Worm (Caenorhabditis elegans) whole organism, young adult: ENCODE measurements around the gene tbc-20.

Source experiments
- B0336.3 ChIP-seq: fragments of 200-800 bp; sonication (Bioruptor generic); IDR thresholded peaks from 2 replicates; pipeline ENCODE4 v1.3.6; 2022; ENCODE audit warnings: missing genetic modification characterization, missing compliant biosample characterization
- F52B5.7 ChIP-seq: sonication (generic microtip); optimal IDR thresholded peaks from 2 replicates; lab custom pipeline; 2016; ENCODE audit warnings: mild to moderate bottlenecking, missing genetic modification characterization, missing compliant biosample characterization
- F57A8.1 ChIP-seq: fragments of 200-800 bp; sonication (Bioruptor generic); optimal IDR thresholded peaks from 2 replicates; lab custom pipeline; 2018; ENCODE audit warnings: mild to moderate bottlenecking, missing genetic modification characterization, moderate library complexity, missing compliant biosample characterization
- Y53G8AR.9 ChIP-seq: fragments of 200-800 bp; sonication (Bioruptor generic); conservative IDR thresholded peaks from 2 replicates; pipeline ENCODE4 v1.3.6; 2022; ENCODE audit warnings: missing genetic modification reagents, missing genetic modification characterization, missing compliant biosample characterization
- Y56A3A.18 ChIP-seq: fragments of 200-800 bp; sonication (Bioruptor generic); IDR thresholded peaks from 2 replicates; pipeline ENCODE4 v1.3.6; 2022; ENCODE audit warnings: missing genetic modification reagents, missing genetic modification characterization, missing compliant biosample characterization
- Y95B8A.8 ChIP-seq: fragments of 200-800 bp; sonication (Bioruptor generic); IDR thresholded peaks from 2 replicates; pipeline ENCODE4 v1.3.6; 2022; ENCODE audit warnings: missing genetic modification reagents, missing genetic modification characterization, missing compliant biosample characterization
- aptf-2 ChIP-seq: fragments of 200-800 bp; sonication (Bioruptor generic); conservative IDR thresholded peaks from 2 replicates; pipeline ENCODE4 v1.3.6; 2022; ENCODE audit warnings: missing genetic modification reagents, missing genetic modification characterization, missing compliant biosample characterization
- aptf-3 ChIP-seq: fragments of 200-800 bp; sonication (Bioruptor generic); IDR thresholded peaks from 2 replicates; pipeline ENCODE4 v1.3.6; 2022; ENCODE audit warnings: missing genetic modification characterization, missing compliant biosample characterization
- attf-5 ChIP-seq: fragments of 200-800 bp; sonication (Bioruptor generic); optimal IDR thresholded peaks from 2 replicates; lab custom pipeline; 2018; ENCODE audit warnings: mild to moderate bottlenecking, missing genetic modification characterization, missing compliant biosample characterization
- attf-6 ChIP-seq: fragments of 200-800 bp; sonication (Bioruptor generic); IDR thresholded peaks from 2 replicates; pipeline ENCODE4 v1.3.6; 2022; ENCODE audit warnings: missing genetic modification reagents, missing genetic modification characterization, missing compliant biosample characterization
- bed-2 ChIP-seq: fragments of 200-800 bp; sonication (Bioruptor generic); IDR thresholded peaks from 2 replicates; pipeline ENCODE4 v1.3.6; 2022; ENCODE audit warnings: missing genetic modification reagents, missing genetic modification characterization, missing compliant biosample characterization
- ceh-27 ChIP-seq: fragments of 200-800 bp; sonication (Bioruptor generic); optimal IDR thresholded peaks from 2 replicates; lab custom pipeline; 2018; ENCODE audit warnings: mild to moderate bottlenecking, missing genetic modification characterization, moderate library complexity, missing compliant biosample characterization
- ceh-40 ChIP-seq: fragments of 200-800 bp; sonication (Bioruptor generic); IDR thresholded peaks from 2 replicates; pipeline ENCODE4 v1.3.6; 2022; ENCODE audit warnings: missing genetic modification characterization, missing compliant biosample characterization
- ceh-58 ChIP-seq: fragments of 200-800 bp; sonication (Bioruptor generic); IDR thresholded peaks from 2 replicates; pipeline ENCODE4 v1.3.6; 2022; ENCODE audit warnings: missing genetic modification characterization, missing compliant biosample characterization
- dpff-1 ChIP-seq: sonication (generic microtip); optimal IDR thresholded peaks from 2 replicates; lab custom pipeline; 2017; ENCODE audit warnings: mild to moderate bottlenecking, missing genetic modification characterization, missing compliant biosample characterization
- efl-1 ChIP-seq: fragments of 150-350 bp; optimal IDR thresholded peaks from 2 replicates; lab custom pipeline; 2014; ENCODE audit warnings: missing biosample characterization, missing genetic modification reagents, missing genetic modification characterization
- ets-4 ChIP-seq: fragments of 200-800 bp; sonication (Bioruptor generic); optimal IDR thresholded peaks from 2 replicates; lab custom pipeline; 2018; ENCODE audit warnings: mild to moderate bottlenecking, missing genetic modification characterization, missing compliant biosample characterization
- hmg-1.2 ChIP-seq: fragments of 200-800 bp; sonication (Bioruptor generic); IDR thresholded peaks from 2 replicates; pipeline ENCODE4 v1.3.6; 2022; ENCODE audit warnings: missing genetic modification reagents, missing genetic modification characterization, missing compliant biosample characterization
- madf-10 ChIP-seq: sonication (generic microtip); optimal IDR thresholded peaks from 2 replicates; lab custom pipeline; 2016; ENCODE audit warnings: mild to moderate bottlenecking, missing genetic modification characterization, missing compliant biosample characterization
- mcd-1 ChIP-seq: fragments of 200-800 bp; sonication (Bioruptor generic); IDR thresholded peaks from 2 replicates; pipeline ENCODE4 v1.3.6; 2022; ENCODE audit warnings: missing genetic modification reagents, missing genetic modification characterization, missing compliant biosample characterization
- mes-4 ChIP-seq: sonication (generic microtip); optimal IDR thresholded peaks from 2 replicates; lab custom pipeline; 2016; ENCODE audit warnings: missing genotype, missing genetic modification characterization, missing compliant biosample characterization
- nfya-1 ChIP-seq: sonication (generic microtip); optimal IDR thresholded peaks from 2 replicates; lab custom pipeline; 2017; ENCODE audit warnings: antibody characterized with exemption, missing compliant biosample characterization, missing genetic modification characterization, borderline replicate concordance; ENCODE audit not compliant: insufficient read depth
- nfyb-1 ChIP-seq: fragments of 200-800 bp; sonication (Bioruptor generic); IDR thresholded peaks from 2 replicates; pipeline ENCODE4 v1.3.6; 2022; ENCODE audit warnings: missing genetic modification reagents, missing genetic modification characterization, missing compliant biosample characterization
- rcor-1 ChIP-seq: fragments of 200-800 bp; sonication (Bioruptor generic); IDR thresholded peaks from 2 replicates; pipeline ENCODE4 v1.3.6; 2022; ENCODE audit warnings: missing genetic modification reagents, missing genetic modification characterization, missing compliant biosample characterization
- rec-8 ChIP-seq, 2 experiments: sonication (generic microtip); optimal IDR thresholded peaks; 2 replicates each; lab custom pipeline; 2016; ENCODE audit warnings: mild to moderate bottlenecking in 2 of 2, missing genetic modification characterization in 2 of 2, missing genetic modification reagents in 2 of 2, missing genotype in 2 of 2, missing biosample characterization in 1 of 2, missing compliant biosample characterization in 1 of 2, moderate library complexity in 1 of 2
- rpc-1 ChIP-seq, 2 experiments: fragments of 150-350 bp in 1 of 2; sonication (generic microtip) in 1 of 2; optimal IDR thresholded peaks; 2 replicates each; lab custom pipeline; 2014 to 2018; ENCODE audit warnings: missing biosample characterization in 1 of 2, missing genetic modification characterization in 1 of 2, missing genetic modification reagents in 1 of 2, missing genotype in 1 of 2
- sdz-38 ChIP-seq: sonication (generic microtip); optimal IDR thresholded peaks from 2 replicates; lab custom pipeline; 2016; ENCODE audit warnings: missing genotype, missing genetic modification characterization, missing compliant biosample characterization
- sea-2 ChIP-seq: fragments of 200-800 bp; sonication (Bioruptor generic); IDR thresholded peaks from 2 replicates; pipeline ENCODE4 v1.3.6; 2022; ENCODE audit warnings: missing genetic modification characterization, missing compliant biosample characterization
- snpc-1.1 ChIP-seq: sonication (generic microtip); optimal IDR thresholded peaks from 2 replicates; lab custom pipeline; 2017; ENCODE audit warnings: missing genetic modification characterization, mild to moderate bottlenecking, missing compliant biosample characterization, antibody characterized with exemption, moderate library complexity, missing genotype, missing genetic modification reagents; ENCODE audit not compliant: insufficient read depth
- snpc-3.4 ChIP-seq: sonication (generic microtip); optimal IDR thresholded peaks from 2 replicates; lab custom pipeline; 2017; ENCODE audit warnings: missing genetic modification characterization, mild to moderate bottlenecking, missing compliant biosample characterization, antibody characterized with exemption, moderate library complexity, missing genotype, missing genetic modification reagents
- snpc-4 ChIP-seq, 5 experiments: fragments of 150-350 bp in 1 of 5; sonication (generic microtip) in 4 of 5; optimal IDR thresholded peaks; 2 replicates each; lab custom pipeline; 2014 to 2018; ENCODE audit warnings: missing genetic modification characterization in 5 of 5, missing biosample characterization in 3 of 5, antibody characterized with exemption in 2 of 5, mild to moderate bottlenecking in 2 of 5, missing compliant biosample characterization in 2 of 5, missing genotype in 2 of 5, moderate library complexity in 2 of 5, missing genetic modification reagents in 1 of 5
- tbx-9 ChIP-seq: sonication (generic microtip); optimal IDR thresholded peaks from 2 replicates; lab custom pipeline; 2016; ENCODE audit warnings: borderline replicate concordance, missing genetic modification characterization, inconsistent platforms, missing compliant biosample characterization
- zfh-2 ChIP-seq: fragments of 200-800 bp; sonication (Bioruptor generic); conservative IDR thresholded peaks from 2 replicates; pipeline ENCODE4 v1.3.6; 2022; ENCODE audit warnings: missing genetic modification reagents, missing genetic modification characterization, missing compliant biosample characterization
- ztf-25 ChIP-seq: fragments of 200-800 bp; sonication (Bioruptor generic); IDR thresholded peaks from 2 replicates; pipeline ENCODE4 v1.3.6; 2022; ENCODE audit warnings: missing genetic modification reagents, missing genetic modification characterization, missing compliant biosample characterization
- ztf-26 ChIP-seq: sonication (generic microtip); optimal IDR thresholded peaks from 2 replicates; lab custom pipeline; 2017; ENCODE audit warnings: missing genetic modification characterization, missing compliant biosample characterization

tbc-20 gene

ce11 chrII:14841253-14841652 is 43.0 kb downstream of the tbc-20 start:
- no peak for TF ChIP-seq madf-10 (tag; lab: Kevin White, UChicago)

- TF ChIP-seq ets-4 (no peak), ceh-40 (no peak), ztf-26 (tag; lab: Kevin White, UChicago) (no peak), bed-2 (GFP tag; lab: Robert Waterston, UW) (no peak), Y95B8A.8 (GFP tag; lab: Robert Waterston, UW) (no peak), snpc-3.4 (tag; lab: Kevin White, UChicago) (no peak), Y53G8AR.9 (GFP tag; lab: Robert Waterston, UW) (no peak), snpc-1.1 (no peak), hmg-1.2 (GFP tag; lab: Robert Waterston, UW) (no peak)
Measured at ce11 chrII:14843016-14843415, 44.7 kb downstream of the tbc-20 start, which contains the start of gene cdh-7. cdh-7 (plus strand) TSS chrII:14843229.

ce11 chrII:14844253-14844652 is 46.0 kb downstream of the tbc-20 start:
- TF ChIP-seq tbx-9: no peak
- TF ChIP-seq ceh-27 (GFP tag; lab: Kevin White, UChicago): no peak
- no peak for TF ChIP-seq nfya-1 (tag; lab: Kevin White, UChicago)
- TF ChIP-seq mcd-1 (GFP tag; lab: Robert Waterston, UW): no peak
- no peak for TF ChIP-seq nfyb-1 (GFP tag; lab: Robert Waterston, UW)
- no peak for TF ChIP-seq aptf-2 (GFP tag; lab: Robert Waterston, UW)
- TF ChIP-seq Y56A3A.18 (GFP tag; lab: Robert Waterston, UW): no peak
- TF ChIP-seq sdz-38 (tag; lab: Kevin White, UChicago): no peak
- TF ChIP-seq ztf-25 (GFP tag; lab: Robert Waterston, UW): no peak
- TF ChIP-seq snpc-3.4 (tag; lab: Kevin White, UChicago): no peak
- no peak for TF ChIP-seq zfh-2 (GFP tag; lab: Robert Waterston, UW)
- TF ChIP-seq F52B5.7: no peak
- no peak for TF ChIP-seq rpc-1 (optimal IDR thresholded peaks at IDR 0.05; lab: Kevin White, UChicago)
- no peak for TF ChIP-seq rpc-1 (tag; optimal IDR thresholded peaks at IDR 0.05; lab: Kevin White, UChicago)
- TF ChIP-seq dpff-1 (tag; lab: Kevin White, UChicago): no peak
- TF ChIP-seq mes-4: no peak
- no peak for TF ChIP-seq rcor-1 (GFP tag; lab: Robert Waterston, UW)
- TF ChIP-seq attf-5: no peak
- no peak for TF ChIP-seq bed-2 (GFP tag; lab: Robert Waterston, UW)
- TF ChIP-seq sea-2 (GFP tag; lab: Robert Waterston, UW): no peak
- TF ChIP-seq rec-8 (tag; optimal IDR thresholded peaks at IDR 0.05; lab: Kevin White, UChicago): no peak

- TF ChIP-seq aptf-3 (GFP tag; lab: Robert Waterston, UW) (no peak), attf-6 (no peak), Y53G8AR.9 (GFP tag; lab: Robert Waterston, UW) (no peak), efl-1 (GFP tag; lab: Kevin White, UChicago) (no peak), mes-4 (no peak), snpc-4 (GFP tag; optimal IDR thresholded peaks at IDR 0.05; lab: Kevin White, UChicago) (no peak), snpc-4 (tag; optimal IDR thresholded peaks at IDR 0.05; lab: Kevin White, UChicago) (no peak), F57A8.1 (no peak), ceh-58 (GFP tag; lab: Robert Waterston, UW) (no peak), B0336.3 (no peak)
Measured at ce11 chrII:14849897-14850296, 51.6 kb downstream of the tbc-20 start.
